Fruit fly (Drosophila melanogaster): ENCODE measurements around the gene CLIP-190.
A peak's percentile ranks its signal among the peaks of the same experiment; 100 is the strongest.

CLIP-190 gene

DNA sequence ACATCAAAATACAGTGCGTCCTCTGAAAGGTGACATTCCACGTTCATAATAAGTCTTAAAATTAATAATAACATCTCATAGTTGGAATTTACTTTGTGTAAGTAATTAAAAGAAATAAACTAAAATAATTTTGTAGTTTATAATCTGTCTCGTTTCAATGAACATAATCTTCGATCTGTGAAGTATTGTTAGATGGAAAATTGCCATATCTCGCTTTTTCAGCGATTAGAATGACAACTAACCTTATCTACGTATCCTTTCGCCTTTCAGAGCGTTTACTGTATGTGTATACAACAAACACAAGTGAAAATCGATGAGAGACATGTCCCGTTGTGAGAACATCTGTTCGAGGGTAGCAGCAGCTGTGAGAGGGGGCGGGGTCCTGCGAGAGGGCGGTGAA lies 2.2 kb upstream of the CLIP-190 start (continued):
- TF ChIP-seq oc (tag; optimal IDR thresholded peaks at IDR 0.05) (peak; percentile 60), gro (GFP tag; optimal IDR thresholded peaks at IDR 0.05) (no peak), pan (optimal IDR thresholded peaks at IDR 0.05) (no peak), pan (GFP tag; optimal IDR thresholded peaks at IDR 0.05 in 1 of 2, IDR thresholded peaks at IDR 0.05 in 1 of 2) (peak in 1 of 2 experiments; percentile 17), Spps (tag; optimal IDR thresholded peaks at IDR 0.05) (peak; percentile 82), CG32532 (GFP tag; IDR thresholded peaks at IDR 0.05) (no peak), crol (GFP tag; IDR thresholded peaks at IDR 0.05) (peak; percentile 49; the same call in 1 of the 2 replicates), fd96Cb (tag; optimal IDR thresholded peaks at IDR 0.05) (peak; percentile 72), her (GFP tag; optimal IDR thresholded peaks at IDR 0.05) (no peak), psq (GFP tag; optimal IDR thresholded peaks at IDR 0.05) (no peak), Hr39 (optimal IDR thresholded peaks at IDR 0.05) (no peak), kay (GFP tag; optimal IDR thresholded peaks at IDR 0.05) (no peak), Dfd (GFP tag; optimal IDR thresholded peaks at IDR 0.05) (no peak), CG3838 (GFP tag; optimal IDR thresholded peaks at IDR 0.05) (no peak), lab (GFP tag; optimal IDR thresholded peaks at IDR 0.05) (peak; percentile 82), Sin3A (optimal IDR thresholded peaks at IDR 0.05) (no peak), Dip3 (GFP tag; optimal IDR thresholded peaks at IDR 0.05) (peak; percentile 53), Ets65A (GFP tag) (no peak), Dip2 (GFP tag; IDR thresholded peaks at IDR 0.05) (no peak), lov (optimal IDR thresholded peaks at IDR 0.05) (no peak), lov (GFP tag; IDR thresholded peaks at IDR 0.05) (no peak), onecut (GFP tag; IDR thresholded peaks at IDR 0.05) (peak; percentile 93), corto (GFP tag; optimal IDR thresholded peaks at IDR 0.05) (no peak), tna (GFP tag; IDR thresholded peaks at IDR 0.05; ENCODE audit: partially characterized antibody) (no peak), run (tag; optimal IDR thresholded peaks at IDR 0.05) (peak; percentile 35), Dll (GFP tag; IDR thresholded peaks at IDR 0.05; ENCODE audit: partially characterized antibody) (no peak), Ravus (GFP tag; IDR thresholded peaks at IDR 0.05) (no peak), stc (GFP tag; IDR thresholded peaks at IDR 0.05) (no peak), luna (GFP tag; optimal IDR thresholded peaks at IDR 0.05) (no peak), fd102C (GFP tag; optimal IDR thresholded peaks at IDR 0.05) (peak; percentile 46), CG7963 (GFP tag; IDR thresholded peaks at IDR 0.05; ENCODE audit: partially characterized antibody) (no peak), CG9609 (GFP tag; optimal IDR thresholded peaks at IDR 0.05) (no peak), CG13287 (GFP tag; IDR thresholded peaks at IDR 0.05; ENCODE audit: partially characterized antibody) (no peak), Bteb2 (GFP tag; optimal IDR thresholded peaks at IDR 0.05) (peak; percentile 62), TFAM (GFP tag; optimal IDR thresholded peaks at IDR 0.05) (peak; percentile 25), wdn (GFP tag; IDR thresholded peaks at IDR 0.05) (0 out of 2 replicates have a peak, but pooled peaks have one; percentile 30), CG7987 (GFP tag; optimal IDR thresholded peaks at IDR 0.05) (peak; percentile 43), CG30403 (GFP tag; optimal IDR thresholded peaks at IDR 0.05) (peak; percentile 72), trh (GFP tag; optimal IDR thresholded peaks at IDR 0.05) (no peak), gcm2 (GFP tag; optimal IDR thresholded peaks at IDR 0.05) (no peak), CG17612 (GFP tag; IDR thresholded peaks at IDR 0.05) (no peak), ham (GFP tag; IDR thresholded peaks at IDR 0.05) (no peak), so (GFP tag; IDR thresholded peaks at IDR 0.05) (no peak), CG13624 (GFP tag; optimal IDR thresholded peaks at IDR 0.05) (no peak), CG6272 (GFP tag; IDR thresholded peaks at IDR 0.05) (no peak), CG11093 (GFP tag; IDR thresholded peaks at IDR 0.05) (0 out of 3 replicates have a peak, but pooled peaks have one; percentile 28), CG17186 (GFP tag; optimal IDR thresholded peaks at IDR 0.05) (no peak), ind (GFP tag; optimal IDR thresholded peaks at IDR 0.05) (peak; percentile 74), bbx (GFP tag; IDR thresholded peaks at IDR 0.05; ENCODE audit: partially characterized antibody) (no peak), Hand (GFP tag; optimal IDR thresholded peaks at IDR 0.05) (peak; percentile 75), ara (GFP tag; IDR thresholded peaks at IDR 0.05) (peak; percentile 57), ttk (GFP tag; IDR thresholded peaks at IDR 0.05) (no peak), shn (GFP tag; optimal IDR thresholded peaks at IDR 0.05) (peak; percentile 50), gsb-n (tag; optimal IDR thresholded peaks at IDR 0.05) (peak; percentile 71)
